Worm (Caenorhabditis elegans) whole organism, midembryonic: Measurements from ENCODE around the gene nep-4.

Experiments
- T22C8.4 ChIP-seq: fragments of 200-800 bp; sonication (Bioruptor generic); IDR thresholded peaks from 2 replicates; pipeline ENCODE4 v1.3.6; 2022; ENCODE audit warnings: missing genetic modification characterization, missing compliant biosample characterization
- cog-1 ChIP-seq: sonication (generic microtip); optimal IDR thresholded peaks from 2 replicates; lab custom pipeline; 2016; ENCODE audit warnings: missing genetic modification characterization, missing compliant biosample characterization
- flt-1 ChIP-seq: fragments of 200-800 bp; sonication (Bioruptor generic); IDR thresholded peaks from 2 replicates; pipeline ENCODE4 v1.3.6; 2022; ENCODE audit warnings: missing genetic modification characterization, missing compliant biosample characterization
- klf-2 ChIP-seq: fragments of 200-800 bp; sonication (Bioruptor generic); conservative IDR thresholded peaks from 2 replicates; pipeline ENCODE4 v1.3.6; 2022; ENCODE audit warnings: missing genetic modification reagents, missing genetic modification characterization, missing compliant biosample characterization
- med-1 ChIP-seq: sonication (generic microtip); optimal IDR thresholded peaks from 2 replicates; lab custom pipeline; 2017; ENCODE audit warnings: missing genetic modification characterization, mild to moderate bottlenecking, missing compliant biosample characterization, antibody characterized with exemption, missing genetic modification reagents; ENCODE audit not compliant: insufficient read depth
- ref-1 ChIP-seq: fragments of 200-800 bp; sonication (Bioruptor generic); conservative IDR thresholded peaks from 2 replicates; pipeline ENCODE4 v1.3.6; 2022; ENCODE audit warnings: missing genetic modification reagents, missing genetic modification characterization, missing compliant biosample characterization
- tab-1 ChIP-seq: fragments of 200-800 bp; sonication (Bioruptor generic); IDR thresholded peaks from 2 replicates; pipeline ENCODE4 v1.3.6; 2022; ENCODE audit warnings: missing genetic modification characterization, missing compliant biosample characterization
- ztf-23 ChIP-seq: fragments of 200-800 bp; sonication (Bioruptor generic); IDR thresholded peaks from 2 replicates; pipeline ENCODE4 v1.3.6; 2022; ENCODE audit warnings: missing genetic modification reagents, missing genetic modification characterization, missing compliant biosample characterization
- ztf-29 ChIP-seq: fragments of 200-800 bp; sonication (Bioruptor generic); IDR thresholded peaks from 2 replicates; pipeline ENCODE4 v1.3.6; 2022; ENCODE audit warnings: missing genetic modification reagents, missing genetic modification characterization, missing compliant biosample characterization

Gene nep-4

DNA sequence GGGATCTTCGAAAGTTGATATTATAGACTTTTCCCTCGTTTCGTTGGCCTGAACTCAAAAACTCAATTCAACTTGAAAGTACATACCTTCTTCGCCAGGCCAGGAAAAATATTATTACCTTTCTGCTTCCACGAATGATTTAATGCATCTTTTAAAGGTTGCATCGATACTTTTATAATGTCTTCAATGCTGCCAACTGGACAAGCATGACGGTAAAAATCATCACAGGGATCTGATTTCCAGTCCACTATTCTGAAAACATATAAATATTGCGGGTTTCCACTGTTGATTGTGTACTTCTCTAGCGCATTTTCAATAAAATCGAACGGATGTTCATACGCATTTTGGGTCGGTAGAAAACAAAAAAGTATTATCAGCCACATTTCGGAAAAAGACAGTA, at the start of gene nep-4:
Gene nep-4 (minus strand): TSS at position 393 of the 400 bp plus-strand sequence.
- no peak for TF ChIP-seq ztf-29 (GFP tag; lab: Robert Waterston, UW)
- no peak for TF ChIP-seq ref-1 (GFP tag; lab: Robert Waterston, UW)
- TF ChIP-seq med-1 (GFP tag; lab: Kevin White, UChicago): no peak

DNA sequence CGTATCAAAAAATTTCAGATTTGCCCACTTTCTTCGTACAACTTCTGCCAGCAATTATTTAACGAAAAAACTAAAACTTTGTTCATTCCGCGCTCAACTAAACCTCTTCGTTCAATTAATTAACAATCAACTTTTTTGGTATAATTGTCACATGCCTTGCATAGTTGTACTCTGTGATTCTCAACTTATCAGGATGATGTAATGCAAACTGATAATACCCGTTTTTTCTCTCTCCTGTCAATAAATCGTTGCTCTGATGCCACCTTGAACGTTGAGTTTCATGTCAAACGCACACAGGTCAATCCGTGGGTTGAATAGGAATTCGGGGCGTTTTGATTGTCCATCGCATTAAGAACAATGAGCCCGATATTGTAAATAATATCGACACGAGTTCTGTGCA, 42.4 kb upstream of the nep-4 start:
- TF ChIP-seq cog-1 (tag; lab: Kevin White, UChicago) (no peak), klf-2 (GFP tag; lab: Robert Waterston, UW) (no peak)

- TF ChIP-seq flt-1 (GFP tag; lab: Robert Waterston, UW) (no peak), klf-2 (GFP tag; lab: Robert Waterston, UW) (no peak), T22C8.4 (no peak), tab-1 (no peak), ztf-23 (GFP tag; lab: Robert Waterston, UW) (no peak), cog-1 (tag; lab: Kevin White, UChicago) (no peak), ztf-29 (GFP tag; lab: Robert Waterston, UW) (no peak), med-1 (GFP tag; lab: Kevin White, UChicago) (no peak), ref-1 (GFP tag; lab: Robert Waterston, UW) (no peak)
Observed at ce11 chrX:6904064-6904771, 41.0 kb upstream of the nep-4 start, which contains the start of gene sid-5. Gene sid-5 (plus strand): TSS chrX:6904721.

ce11 chrX:6902958-6903357, 39.7 kb upstream of the nep-4 start:
- TF ChIP-seq ref-1 (GFP tag; lab: Robert Waterston, UW) (peak; percentile 66; the same call in 1 of the 2 replicates), T22C8.4 (no peak; the same call in none of the 2 replicates), klf-2 (GFP tag; lab: Robert Waterston, UW) (peak; percentile 85), ztf-23 (GFP tag; lab: Robert Waterston, UW) (peak; percentile 90), tab-1 (peak; percentile 82), flt-1 (GFP tag; lab: Robert Waterston, UW) (peak; percentile 90), cog-1 (tag; lab: Kevin White, UChicago) (peak; percentile 49), med-1 (GFP tag; lab: Kevin White, UChicago) (peak; percentile 19), ztf-29 (GFP tag; lab: Robert Waterston, UW) (no peak; the same call in 1 of the 2 replicates)

DNA sequence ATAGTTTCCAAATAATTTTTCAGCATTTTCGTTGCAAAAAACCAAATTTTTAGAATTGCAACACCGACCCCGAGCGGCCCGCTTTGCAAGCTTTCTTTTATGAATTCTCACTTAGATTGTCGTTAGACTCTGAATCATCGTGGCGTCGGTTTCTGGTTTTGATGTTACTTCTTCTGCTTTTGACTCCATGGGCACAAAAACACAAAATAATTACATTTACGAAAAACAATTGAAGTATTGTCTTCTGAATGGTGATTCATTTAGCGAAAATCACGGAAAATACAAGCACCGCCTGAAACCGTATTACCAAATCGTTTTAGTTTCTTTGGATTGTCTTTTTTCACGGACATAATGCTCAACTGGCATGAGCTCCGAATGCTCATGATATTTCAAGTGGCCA, 37.9 kb upstream of the nep-4 start, which contains the start of gene pes-23:
Gene pes-23 (plus strand): TSS at position 301 of the 400 bp plus-strand sequence.
- TF ChIP-seq ref-1 (GFP tag; lab: Robert Waterston, UW) (no peak), med-1 (GFP tag; lab: Kevin White, UChicago) (no peak)

ce11 chrX:6899848-6900247, 36.6 kb upstream of the nep-4 start, which contains the start of gene F14B8.4:
Gene F14B8.4 (minus strand): TSS chrX:6899948.
- TF ChIP-seq ztf-29 (GFP tag; lab: Robert Waterston, UW) (no peak), med-1 (GFP tag; lab: Kevin White, UChicago) (no peak), klf-2 (GFP tag; lab: Robert Waterston, UW) (no peak), T22C8.4 (no peak), flt-1 (GFP tag; lab: Robert Waterston, UW) (no peak), tab-1 (no peak), ztf-23 (GFP tag; lab: Robert Waterston, UW) (no peak), cog-1 (tag; lab: Kevin White, UChicago) (no peak), ref-1 (GFP tag; lab: Robert Waterston, UW) (no peak)

DNA sequence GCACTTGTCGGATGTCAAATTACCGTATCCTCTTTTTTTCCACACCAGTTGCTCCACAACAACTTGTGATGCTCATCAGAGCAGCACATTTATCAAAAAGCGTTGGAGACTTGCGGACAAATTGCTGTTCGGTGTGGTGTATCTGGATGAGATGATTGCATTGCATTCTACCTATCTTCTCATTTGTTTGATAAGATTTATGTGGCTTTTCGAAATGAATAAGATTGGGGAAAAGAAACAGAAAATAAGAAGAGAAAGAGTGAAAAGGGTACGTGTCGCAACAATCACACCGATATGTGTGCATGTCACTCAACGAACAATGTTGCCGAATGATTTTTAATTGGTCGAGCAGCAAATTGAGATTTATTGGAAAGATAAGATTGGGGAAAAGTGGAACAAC, 30.9 kb upstream of the nep-4 start:
- TF ChIP-seq cog-1 (tag; lab: Kevin White, UChicago) (no peak), ztf-23 (GFP tag; lab: Robert Waterston, UW) (no peak), med-1 (GFP tag; lab: Kevin White, UChicago) (no peak), ztf-29 (GFP tag; lab: Robert Waterston, UW) (no peak), T22C8.4 (no peak), ref-1 (GFP tag; lab: Robert Waterston, UW) (no peak), flt-1 (GFP tag; lab: Robert Waterston, UW) (no peak), klf-2 (GFP tag; lab: Robert Waterston, UW) (no peak), tab-1 (no peak)

DNA sequence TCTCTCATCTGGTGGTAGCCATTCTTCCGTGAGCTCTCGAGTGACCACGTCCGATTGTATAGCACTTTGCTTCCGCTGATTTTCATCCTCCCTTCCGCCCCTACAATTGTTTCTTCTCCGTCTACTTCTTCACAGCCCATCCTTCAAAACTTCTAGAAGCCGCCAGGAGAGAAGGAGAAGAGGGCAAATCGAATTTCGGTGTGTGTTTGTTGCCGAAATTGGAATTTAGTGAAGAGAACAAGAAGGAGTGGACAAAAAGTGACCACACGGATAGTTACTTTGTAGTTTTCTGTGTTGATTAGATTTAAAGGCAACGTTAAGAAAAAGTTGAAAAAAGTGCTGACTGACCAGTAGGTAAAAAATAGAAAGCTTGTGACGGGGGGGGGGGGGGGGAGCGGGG, 29.9 kb upstream of the nep-4 start:
- TF ChIP-seq klf-2 (GFP tag; lab: Robert Waterston, UW): no peak
- no peak for TF ChIP-seq flt-1 (GFP tag; lab: Robert Waterston, UW)
- TF ChIP-seq ztf-23 (GFP tag; lab: Robert Waterston, UW): no peak
- no peak for TF ChIP-seq cog-1 (tag; lab: Kevin White, UChicago)

ce11 chrX:6889374-6889773, 26.1 kb upstream of the nep-4 start, which contains the start of gene unc-6:
Gene unc-6 (plus strand): TSS chrX:6889674.
- no peak for TF ChIP-seq tab-1
- TF ChIP-seq flt-1 (GFP tag; lab: Robert Waterston, UW): no peak
- TF ChIP-seq med-1 (GFP tag; lab: Kevin White, UChicago): no peak
- no peak for TF ChIP-seq T22C8.4
- TF ChIP-seq ref-1 (GFP tag; lab: Robert Waterston, UW): no peak
- no peak for TF ChIP-seq ztf-23 (GFP tag; lab: Robert Waterston, UW)
- no peak for TF ChIP-seq cog-1 (tag; lab: Kevin White, UChicago)

DNA sequence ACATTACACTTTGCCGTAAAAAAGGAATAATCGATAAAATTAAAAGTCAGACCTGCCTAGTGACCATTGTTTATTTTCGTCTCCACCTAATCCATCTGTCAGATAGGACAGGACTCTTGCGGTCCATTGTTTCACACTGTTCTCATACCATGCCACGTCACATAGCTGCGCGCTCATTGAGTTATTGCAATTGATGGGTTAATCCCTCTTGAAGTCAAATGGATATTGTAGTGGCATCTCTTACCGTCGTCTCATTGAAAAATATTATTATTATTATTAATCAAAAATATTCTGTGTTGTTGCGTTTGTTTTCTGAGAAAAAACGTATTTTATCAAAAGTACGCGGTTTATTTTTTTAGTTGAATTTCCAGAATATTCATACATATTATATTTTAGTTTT, 25.0 kb upstream of the nep-4 start:
- TF ChIP-seq ztf-23 (GFP tag; lab: Robert Waterston, UW) (no peak), ref-1 (GFP tag; lab: Robert Waterston, UW) (no peak), med-1 (GFP tag; lab: Kevin White, UChicago) (no peak), flt-1 (GFP tag; lab: Robert Waterston, UW) (no peak), cog-1 (tag; lab: Kevin White, UChicago) (no peak), ztf-29 (GFP tag; lab: Robert Waterston, UW) (no peak)
